Worm (Caenorhabditis elegans): Measurements from ENCODE around the gene F44E7.4.

The F44E7.4 gene

ce11 chrV:5768292-5768695 is 8.5 kb downstream of the F44E7.4 start (continued):
- TF ChIP-seq ama-1 (optimal IDR thresholded peaks at IDR 0.05) (no peak), nhr-77 (tag; optimal IDR thresholded peaks at IDR 0.05) (peak; percentile 9), saeg-2 (GFP tag; IDR thresholded peaks at IDR 0.05) (no peak), egl-27 (tag; optimal IDR thresholded peaks at IDR 0.05) (no peak), pha-4 (GFP tag; IDR thresholded peaks at IDR 0.05) (no peak), pha-4 (tag; optimal IDR thresholded peaks at IDR 0.05) (no peak), lin-39 (tag; optimal IDR thresholded peaks at IDR 0.05) (no peak), tag-97 (GFP tag; IDR thresholded peaks at IDR 0.05) (no peak), F37D6.2 (tag; optimal IDR thresholded peaks at IDR 0.05) (no peak), hmg-1.1 (GFP tag; IDR thresholded peaks at IDR 0.05) (0 out of 2 replicates have a peak, but pooled peaks have one; percentile 11), daf-19 (GFP tag; conservative IDR thresholded peaks at IDR 0.05) (no peak), lin-15B (tag; optimal IDR thresholded peaks at IDR 0.05) (no peak), spr-3 (GFP tag; optimal IDR thresholded peaks at IDR 0.05) (no peak), jun-1 (tag; optimal IDR thresholded peaks at IDR 0.05) (no peak), dpl-1 (GFP tag; optimal IDR thresholded peaks at IDR 0.05) (peak; percentile 30), dmd-6 (GFP tag; IDR thresholded peaks at IDR 0.05) (peak; percentile 86), snpc-4 (tag; optimal IDR thresholded peaks at IDR 0.05) (no peak), Y105C5A.15 (GFP tag; IDR thresholded peaks at IDR 0.05) (no peak), spr-1 (tag; optimal IDR thresholded peaks at IDR 0.05) (peak; percentile 67), daf-12 (tag; optimal IDR thresholded peaks at IDR 0.05) (no peak), cey-2 (tag; optimal IDR thresholded peaks at IDR 0.05; ENCODE audit: borderline replicate concordance, insufficient read depth) (peak; percentile 93), madf-5 (GFP tag; IDR thresholded peaks at IDR 0.05) (no peak), hlh-30 (tag; optimal IDR thresholded peaks at IDR 0.05; ENCODE audit: insufficient read depth) (peak; percentile 91), set-16 (GFP tag; IDR thresholded peaks at IDR 0.05) (no peak), madf-9 (GFP tag; conservative IDR thresholded peaks at IDR 0.05) (no peak), ztf-7 (tag; optimal IDR thresholded peaks at IDR 0.05) (peak; percentile 17), zag-1 (tag; optimal IDR thresholded peaks at IDR 0.05) (no peak), unc-39 (tag; optimal IDR thresholded peaks at IDR 0.05) (no peak), lir-3 (tag; optimal IDR thresholded peaks at IDR 0.05) (no peak), unc-130 (GFP tag; optimal IDR thresholded peaks at IDR 0.05) (no peak), ztf-11 (tag; optimal IDR thresholded peaks at IDR 0.05) (no peak), lin-1 (GFP tag; IDR thresholded peaks at IDR 0.05) (peak; percentile 73; the same call in 1 of the 2 replicates), duxl-1 (tag; optimal IDR thresholded peaks at IDR 0.05; ENCODE audit: poor library complexity) (no peak), sdz-12 (GFP tag; optimal IDR thresholded peaks at IDR 0.05) (no peak), ceh-32 (tag; optimal IDR thresholded peaks at IDR 0.05; ENCODE audit: poor library complexity) (no peak), attf-4 (tag; optimal IDR thresholded peaks at IDR 0.05) (no peak), egl-43 (GFP tag; IDR thresholded peaks at IDR 0.05) (no peak), fkh-10 (GFP tag; optimal IDR thresholded peaks at IDR 0.05) (no peak), zip-2 (tag; optimal IDR thresholded peaks at IDR 0.05) (peak; percentile 18), F26F4.8 (GFP tag; conservative IDR thresholded peaks at IDR 0.05) (no peak), dmd-8 (GFP tag; IDR thresholded peaks at IDR 0.05) (no peak), T26A8.4 (GFP tag; IDR thresholded peaks at IDR 0.05) (peak; percentile 46), nhr-48 (tag; optimal IDR thresholded peaks at IDR 0.05) (peak; percentile 94), ceh-62 (tag; optimal IDR thresholded peaks at IDR 0.05) (no peak), nhr-10 (tag; optimal IDR thresholded peaks at IDR 0.05) (peak; percentile 79), mep-1 (tag; optimal IDR thresholded peaks at IDR 0.05) (peak; percentile 28), lim-7 (GFP tag; IDR thresholded peaks at IDR 0.05) (no peak), aly-2 (tag; optimal IDR thresholded peaks at IDR 0.05) (no peak), mdt-29 (GFP tag; IDR thresholded peaks at IDR 0.05) (no peak), hlh-11 (tag; optimal IDR thresholded peaks at IDR 0.05) (peak; percentile 98), ZK546.5 (tag; optimal IDR thresholded peaks at IDR 0.05) (no peak), zip-11 (GFP tag; IDR thresholded peaks at IDR 0.05) (no peak), lin-29 (GFP tag; IDR thresholded peaks at IDR 0.05) (no peak)
